Worm (Caenorhabditis elegans): ENCODE measurements around the gene hrpl-1.

ce11 chrII:6908689-6909088 lies 10.2 kb downstream of the hrpl-1 start:
- TF ChIP-seq nhr-28 (tag; optimal IDR thresholded peaks at IDR 0.05) (peak; percentile 38), sdz-12 (GFP tag; optimal IDR thresholded peaks at IDR 0.05) (no peak), hmg-1.1 (GFP tag; IDR thresholded peaks at IDR 0.05) (no peak), lin-15B (tag; optimal IDR thresholded peaks at IDR 0.05) (no peak), T20F7.1 (GFP tag; optimal IDR thresholded peaks at IDR 0.05) (no peak), hlh-11 (tag; optimal IDR thresholded peaks at IDR 0.05) (peak; percentile 29), nhr-11 (tag; optimal IDR thresholded peaks at IDR 0.05) (no peak), unc-130 (GFP tag; optimal IDR thresholded peaks at IDR 0.05) (no peak), ctbp-1 (GFP tag; IDR thresholded peaks at IDR 0.05) (no peak), zag-1 (tag; optimal IDR thresholded peaks at IDR 0.05) (no peak), mdl-1 (tag; optimal IDR thresholded peaks at IDR 0.05) (peak in 1 of 2 experiments; percentile 9), tag-97 (GFP tag; IDR thresholded peaks at IDR 0.05) (no peak), dve-1 (tag; optimal IDR thresholded peaks at IDR 0.05; ENCODE audit: insufficient read depth) (no peak), snpc-4 (tag; optimal IDR thresholded peaks at IDR 0.05) (no peak)
